Worm (Caenorhabditis elegans) whole organism, L4 larva: ENCODE data around the gene rap-1.

Experiments
- D1046.2 ChIP-seq: fragments of 200-800 bp; sonication (Bioruptor generic); IDR thresholded peaks from 2 replicates; pipeline ENCODE4 v1.3.6; 2022; ENCODE audit warnings: missing genetic modification characterization, missing compliant biosample characterization
- F10B5.3 ChIP-seq: sonication (generic microtip); optimal IDR thresholded peaks from 2 replicates; lab custom pipeline; 2016; ENCODE audit warnings: mild to moderate bottlenecking, missing genetic modification characterization, missing compliant biosample characterization
- T20F7.1 ChIP-seq: fragments of 200-800 bp; sonication (Bioruptor generic); optimal IDR thresholded peaks from 2 replicates; lab custom pipeline; 2018; ENCODE audit warnings: mild to moderate bottlenecking, missing genetic modification characterization, missing compliant biosample characterization
- Y48G9A.11 ChIP-seq: fragments of 200-800 bp; sonication (Bioruptor generic); IDR thresholded peaks from 2 replicates; pipeline ENCODE4 v1.3.6; 2022; ENCODE audit warnings: missing genetic modification reagents, missing genetic modification characterization, missing compliant biosample characterization
- ceh-28 ChIP-seq: fragments of 150-350 bp; optimal IDR thresholded peaks from 2 replicates; lab custom pipeline; 2014; ENCODE audit warnings: missing biosample characterization, missing genetic modification reagents, missing genetic modification characterization
- ceh-62 ChIP-seq: sonication (generic microtip); optimal IDR thresholded peaks from 2 replicates; lab custom pipeline; 2017; ENCODE audit warnings: missing biosample characterization, missing genetic modification characterization
- ceh-82 ChIP-seq: sonication (generic microtip); optimal IDR thresholded peaks from 2 replicates; lab custom pipeline; 2017; ENCODE audit warnings: missing biosample characterization, missing genetic modification characterization
- ces-1 ChIP-seq: fragments of 150-350 bp; sonication (generic microtip); optimal IDR thresholded peaks from 4 replicates; lab custom pipeline; 2014; ENCODE audit warnings: missing biosample characterization, missing genetic modification reagents, missing genetic modification characterization
- daf-12 ChIP-seq: fragments of 150-350 bp; optimal IDR thresholded peaks from 2 replicates; lab custom pipeline; 2014; ENCODE audit warnings: missing biosample characterization, missing genetic modification reagents, missing genetic modification characterization
- daf-16 ChIP-seq, 3 experiments: sonication (generic microtip); optimal IDR thresholded peaks; 2 replicates each; lab custom pipeline; 2016 to 2017; ENCODE audit warnings: missing genetic modification characterization in 3 of 3, missing genetic modification reagents in 3 of 3, mild to moderate bottlenecking in 2 of 3, missing compliant biosample characterization in 2 of 3, missing biosample characterization in 1 of 3, moderate library complexity in 1 of 3
- dmd-8 ChIP-seq: fragments of 200-800 bp; sonication (Bioruptor generic); IDR thresholded peaks from 2 replicates; pipeline ENCODE4 v1.3.6; 2022; ENCODE audit warnings: missing genetic modification characterization, missing compliant biosample characterization
- dpl-1 ChIP-seq: fragments of 150-350 bp; optimal IDR thresholded peaks from 2 replicates; lab custom pipeline; 2014; ENCODE audit warnings: missing biosample characterization, missing genetic modification reagents, missing genetic modification characterization
- dve-1 ChIP-seq: sonication (generic microtip); optimal IDR thresholded peaks from 2 replicates; lab custom pipeline; 2017; ENCODE audit warnings: antibody characterized with exemption, mild to moderate bottlenecking, missing genetic modification characterization, missing compliant biosample characterization; ENCODE audit not compliant: insufficient read depth
- gei-8 ChIP-seq: fragments of 200-800 bp; sonication (Bioruptor generic); optimal IDR thresholded peaks from 2 replicates; lab custom pipeline; 2018; ENCODE audit warnings: mild to moderate bottlenecking, missing genetic modification characterization, missing compliant biosample characterization
- hlh-11 ChIP-seq: fragments of 200-800 bp; sonication (Bioruptor generic); optimal IDR thresholded peaks from 2 replicates; lab custom pipeline; 2018; ENCODE audit warnings: mild to moderate bottlenecking, missing genetic modification characterization, missing compliant biosample characterization
- hlh-30 ChIP-seq: sonication (generic microtip); optimal IDR thresholded peaks from 2 replicates; lab custom pipeline; 2017; ENCODE audit warnings: antibody characterized with exemption, mild to moderate bottlenecking, missing genetic modification characterization, missing compliant biosample characterization; ENCODE audit not compliant: insufficient read depth
- mdl-1 ChIP-seq, 2 experiments: fragments of 150-350 bp in 1 of 2; sonication (generic microtip) in 1 of 2; optimal IDR thresholded peaks; 2 replicates each; lab custom pipeline; 2014 to 2017; ENCODE audit warnings: missing biosample characterization in 2 of 2, missing genetic modification characterization in 2 of 2
- mes-2 ChIP-seq: sonication (generic microtip); optimal IDR thresholded peaks from 2 replicates; lab custom pipeline; 2016; ENCODE audit warnings: missing genotype, mild to moderate bottlenecking, missing genetic modification characterization, missing compliant biosample characterization; ENCODE audit not compliant: poor library complexity, severe bottlenecking
- mxl-3 ChIP-seq: fragments of 200-800 bp; sonication (Bioruptor generic); optimal IDR thresholded peaks from 2 replicates; lab custom pipeline; 2018; ENCODE audit warnings: mild to moderate bottlenecking, missing genetic modification characterization, missing compliant biosample characterization
- nhr-28 ChIP-seq: fragments of 150-350 bp; optimal IDR thresholded peaks from 2 replicates; lab custom pipeline; 2014; ENCODE audit warnings: missing biosample characterization, missing genetic modification characterization
- nhr-76 ChIP-seq: fragments of 150-350 bp; optimal IDR thresholded peaks from 2 replicates; lab custom pipeline; 2014; ENCODE audit warnings: missing biosample characterization, missing genetic modification characterization
- nhr-77 ChIP-seq: fragments of 150-350 bp; optimal IDR thresholded peaks from 2 replicates; lab custom pipeline; 2014; ENCODE audit warnings: missing biosample characterization, missing genetic modification characterization
- set-16 ChIP-seq: fragments of 200-800 bp; sonication (Bioruptor generic); IDR thresholded peaks from 2 replicates; pipeline ENCODE4 v1.3.6; 2022; ENCODE audit warnings: missing genetic modification reagents, missing genetic modification characterization, missing compliant biosample characterization
- unc-39 ChIP-seq: sonication (generic microtip); optimal IDR thresholded peaks from 2 replicates; lab custom pipeline; 2017; ENCODE audit warnings: missing biosample characterization, missing genetic modification characterization
- zfp-2 ChIP-seq: sonication (generic microtip); optimal IDR thresholded peaks from 2 replicates; lab custom pipeline; 2016; ENCODE audit warnings: mild to moderate bottlenecking, missing genetic modification characterization, missing compliant biosample characterization

Gene rap-1

ce11 chrIV:8872958-8873357 is 45.7 kb downstream of the rap-1 start, which contains the start of gene C09G9.3:
C09G9.3 (minus strand) TSS chrIV:8873058.
- TF ChIP-seq mxl-3 (GFP tag; lab: Kevin White, UChicago) (no peak), gei-8 (GFP tag; lab: Kevin White, UChicago) (no peak), ceh-28 (tag; lab: Kevin White, UChicago) (no peak)

DNA sequence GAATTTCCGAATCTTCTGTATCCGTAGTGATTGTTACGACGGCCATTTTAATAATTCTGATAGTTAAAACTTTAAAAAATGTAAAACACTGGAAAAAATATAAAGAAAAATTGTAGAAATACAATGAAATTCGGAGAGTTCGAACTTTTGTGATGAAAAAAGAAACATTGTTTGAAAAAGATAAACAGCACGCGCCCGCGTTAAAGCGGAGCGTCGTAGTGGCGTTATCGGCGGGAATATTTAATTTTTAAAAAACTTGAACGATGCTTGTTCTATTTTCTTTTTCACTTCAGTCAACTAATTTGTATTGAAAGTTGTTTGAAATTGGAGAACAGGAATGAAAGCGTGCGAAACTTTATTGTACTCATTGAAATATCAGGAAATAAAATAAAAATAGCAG is 49.1 kb downstream of the rap-1 start, which contains the start of gene npp-23:
Gene npp-23, minus strand, starts transcription at position 56 of the 400 bp plus-strand sequence.
- TF ChIP-seq mdl-1 (tag; optimal IDR thresholded peaks at IDR 0.05; lab: Kevin White, UChicago) (peak in 1 of 2 experiments; percentile 4), set-16 (no peak), dpl-1 (GFP tag; lab: Kevin White, UChicago) (peak; percentile 95), Y48G9A.11 (peak; percentile 89), D1046.2 (no peak), hlh-30 (tag; lab: Kevin White, UChicago) (peak; percentile 46), T20F7.1 (peak; percentile 96), mes-2 (tag; lab: Kevin White, UChicago) (peak; percentile 62)

- TF ChIP-seq unc-39 (tag; lab: Kevin White, UChicago): no peak
- no peak for TF ChIP-seq daf-12
- TF ChIP-seq hlh-30 (tag; lab: Kevin White, UChicago): peak; percentile 13
- no peak for TF ChIP-seq daf-16 (GFP tag; optimal IDR thresholded peaks at IDR 0.05; lab: Kevin White, UChicago)
- peak; percentile 26 for TF ChIP-seq daf-16 (tag; optimal IDR thresholded peaks at IDR 0.05; lab: Kevin White, UChicago)
- peak; percentile 23 for TF ChIP-seq nhr-77 (tag; lab: Kevin White, UChicago)
- no peak for TF ChIP-seq ceh-62 (tag; lab: Kevin White, UChicago)
- TF ChIP-seq ceh-28 (tag; lab: Kevin White, UChicago): no peak
- TF ChIP-seq F10B5.3 (tag; lab: Kevin White, UChicago): no peak
- TF ChIP-seq mxl-3 (GFP tag; lab: Kevin White, UChicago): no peak
- TF ChIP-seq dve-1: peak; percentile 45
- peak; percentile 67 for TF ChIP-seq nhr-28 (tag; lab: Kevin White, UChicago)
- peak; percentile 13 for TF ChIP-seq dpl-1 (GFP tag; lab: Kevin White, UChicago)
- no peak for TF ChIP-seq ceh-82 (tag; lab: Kevin White, UChicago)
- TF ChIP-seq ces-1 (GFP tag; lab: Kevin White, UChicago): no peak
- TF ChIP-seq nhr-76: no peak
- peak; percentile 46 for TF ChIP-seq hlh-11 (tag; lab: Kevin White, UChicago)
- TF ChIP-seq dmd-8 (GFP tag; lab: Robert Waterston, UW): no peak
- TF ChIP-seq zfp-2: no peak
Observed at ce11 chrIV:8867562-8867961, 51.1 kb downstream of the rap-1 start.
